Fruit fly (Drosophila melanogaster) whole organism, pupa: ENCODE results near the gene CG34049.

Experiments
- D1 ChIP-seq: fragments of 200-800 bp; sonication (Bioruptor generic); optimal IDR thresholded peaks from 2 replicates; lab custom pipeline; 2018; ENCODE audit warnings: missing biosample characterization, mild to moderate bottlenecking, missing genetic modification characterization, moderate library complexity
- EcR ChIP-seq: fragments of 200-800 bp; sonication (Bioruptor generic); optimal IDR thresholded peaks from 3 replicates; lab custom pipeline; 2019; ENCODE audit warnings: missing biosample characterization, missing genetic modification characterization, mild to moderate bottlenecking, moderate library complexity, missing genetic modification reagents
- Pif1B ChIP-seq: fragments of 200-800 bp; sonication (Bioruptor generic); optimal IDR thresholded peaks from 3 replicates; lab custom pipeline; 2016; ENCODE audit warnings: missing biosample characterization, missing genetic modification characterization
- Snoo ChIP-seq: fragments of 200-800 bp; sonication (Bioruptor generic); optimal IDR thresholded peaks from 3 replicates; lab custom pipeline; 2017; ENCODE audit warnings: missing biosample characterization, mild to moderate bottlenecking, missing genetic modification characterization, inconsistent platforms

dm6 chr2L:2236722-2237121 is 28.4 kb downstream of the CG34049 start, which contains the start of gene Sec24CD:
- TF ChIP-seq D1 (tag; lab: Kevin White, UChicago) (no peak), Pif1B (GFP tag; lab: Kevin White, UChicago) (no peak), EcR (peak; percentile 36), Snoo (no peak)
